Worm (Caenorhabditis elegans) whole organism, L2 larva: ENCODE results near the gene ttbk-7.

Experiments used
- F13H6.1 ChIP-seq: sonication (generic microtip); optimal IDR thresholded peaks from 2 replicates; lab custom pipeline; 2016; ENCODE audit warnings: missing genetic modification characterization, missing compliant biosample characterization
- R02D3.7 ChIP-seq: fragments of 150-350 bp; optimal IDR thresholded peaks from 2 replicates; lab custom pipeline; 2014; ENCODE audit warnings: missing biosample characterization, missing genetic modification characterization
- Y55F3AM.14 ChIP-seq: fragments of 200-800 bp; sonication (Bioruptor generic); optimal IDR thresholded peaks from 2 replicates; lab custom pipeline; 2018; ENCODE audit warnings: mild to moderate bottlenecking, missing genetic modification characterization, missing compliant biosample characterization
- alr-1 ChIP-seq: fragments of 150-350 bp; optimal IDR thresholded peaks from 2 replicates; lab custom pipeline; 2014; ENCODE audit warnings: missing biosample characterization, missing genetic modification characterization
- aly-2 ChIP-seq: fragments of 150-350 bp; optimal IDR thresholded peaks from 2 replicates; lab custom pipeline; 2014; ENCODE audit warnings: missing biosample characterization, missing genetic modification characterization
- ceh-16 ChIP-seq: fragments of 150-350 bp; optimal IDR thresholded peaks from 2 replicates; lab custom pipeline; 2014; ENCODE audit warnings: missing biosample characterization, missing genetic modification characterization
- ceh-82 ChIP-seq: fragments of 150-350 bp; optimal IDR thresholded peaks from 2 replicates; lab custom pipeline; 2014; ENCODE audit warnings: missing biosample characterization, missing genetic modification characterization
- crh-2 ChIP-seq: sonication (generic microtip); optimal IDR thresholded peaks from 2 replicates; lab custom pipeline; 2017; ENCODE audit warnings: missing biosample characterization, missing genetic modification characterization
- dmd-4 ChIP-seq: sonication (generic microtip); optimal IDR thresholded peaks from 2 replicates; lab custom pipeline; 2017; ENCODE audit warnings: missing biosample characterization, missing genetic modification characterization
- egl-27 ChIP-seq: sonication (generic microtip); optimal IDR thresholded peaks from 3 replicates; lab custom pipeline; 2017; ENCODE audit warnings: missing biosample characterization, missing genetic modification reagents, missing genetic modification characterization
- elt-1 ChIP-seq: fragments of 150-350 bp; optimal IDR thresholded peaks from 2 replicates; lab custom pipeline; 2014; ENCODE audit warnings: missing biosample characterization, missing genetic modification characterization
- gmeb-1 ChIP-seq: fragments of 150-350 bp; optimal IDR thresholded peaks from 2 replicates; lab custom pipeline; 2014; ENCODE audit warnings: missing biosample characterization, missing genetic modification characterization
- lin-11 ChIP-seq: fragments of 150-350 bp; sonication (generic microtip); optimal IDR thresholded peaks from 2 replicates; lab custom pipeline; 2014; ENCODE audit warnings: missing biosample characterization, missing genetic modification characterization, inconsistent platforms, mixed read lengths
- lin-39 ChIP-seq: fragments of 150-350 bp; optimal IDR thresholded peaks from 2 replicates; lab custom pipeline; 2014; ENCODE audit warnings: missing biosample characterization, missing genetic modification reagents, missing genetic modification characterization
- mbf-1 ChIP-seq: sonication (generic microtip); optimal IDR thresholded peaks from 2 replicates; lab custom pipeline; 2017; ENCODE audit warnings: missing biosample characterization, missing genetic modification characterization
- mdl-1 ChIP-seq, 2 experiments: fragments of 150-350 bp in 1 of 2; sonication (generic microtip) in 1 of 2; optimal IDR thresholded peaks; 2 replicates each; lab custom pipeline; 2017; ENCODE audit warnings: missing biosample characterization in 2 of 2, missing genetic modification characterization in 2 of 2
- nhr-10 ChIP-seq: sonication (generic microtip); optimal IDR thresholded peaks from 2 replicates; lab custom pipeline; 2017; ENCODE audit warnings: missing biosample characterization, missing genetic modification characterization
- nhr-11 ChIP-seq: fragments of 150-350 bp; optimal IDR thresholded peaks from 2 replicates; lab custom pipeline; 2014; ENCODE audit warnings: missing biosample characterization, missing genetic modification characterization
- nhr-12 ChIP-seq: fragments of 150-350 bp; optimal IDR thresholded peaks from 2 replicates; lab custom pipeline; 2014; ENCODE audit warnings: missing biosample characterization, missing genetic modification characterization
- nhr-129 ChIP-seq: fragments of 150-350 bp; optimal IDR thresholded peaks from 2 replicates; lab custom pipeline; 2014; ENCODE audit warnings: missing biosample characterization, missing genetic modification characterization
- nhr-21 ChIP-seq: fragments of 150-350 bp; optimal IDR thresholded peaks from 2 replicates; lab custom pipeline; 2014; ENCODE audit warnings: missing biosample characterization, missing genetic modification characterization
- nhr-23 ChIP-seq: fragments of 150-350 bp; optimal IDR thresholded peaks from 2 replicates; lab custom pipeline; 2014; ENCODE audit warnings: missing biosample characterization, missing genetic modification reagents, missing genetic modification characterization
- nhr-237 ChIP-seq: fragments of 150-350 bp; optimal IDR thresholded peaks from 2 replicates; lab custom pipeline; 2014; ENCODE audit warnings: missing biosample characterization, missing genetic modification characterization
- nhr-25 ChIP-seq: fragments of 150-350 bp; sonication (generic microtip); optimal IDR thresholded peaks from 3 replicates; lab custom pipeline; 2014; ENCODE audit warnings: missing biosample characterization, missing genetic modification characterization
- nhr-6 ChIP-seq: fragments of 150-350 bp; optimal IDR thresholded peaks from 2 replicates; lab custom pipeline; 2014; ENCODE audit warnings: missing biosample characterization, missing genetic modification characterization
- peb-1 ChIP-seq: fragments of 150-350 bp; optimal IDR thresholded peaks from 2 replicates; lab custom pipeline; 2014; ENCODE audit warnings: missing biosample characterization, missing genetic modification characterization
- sem-4 ChIP-seq: fragments of 150-350 bp; optimal IDR thresholded peaks from 2 replicates; lab custom pipeline; 2014; ENCODE audit warnings: missing biosample characterization, missing genetic modification reagents, missing genetic modification characterization
- skn-1 ChIP-seq: sonication (generic microtip); optimal IDR thresholded peaks from 2 replicates; lab custom pipeline; 2017; ENCODE audit warnings: missing biosample characterization, missing genetic modification characterization
- sma-3 ChIP-seq: sonication (generic microtip); optimal IDR thresholded peaks from 2 replicates; lab custom pipeline; 2016; ENCODE audit warnings: missing genetic modification reagents, missing genetic modification characterization, missing compliant biosample characterization
- unc-55 ChIP-seq: fragments of 150-350 bp; sonication (generic microtip); optimal IDR thresholded peaks from 3 replicates; lab custom pipeline; 2014; ENCODE audit warnings: missing biosample characterization, missing genetic modification reagents, missing genetic modification characterization
- unc-62 ChIP-seq: fragments of 150-350 bp; optimal IDR thresholded peaks from 2 replicates; lab custom pipeline; 2014; ENCODE audit warnings: missing biosample characterization, missing genetic modification reagents, missing genetic modification characterization
- ztf-1 ChIP-seq: fragments of 200-800 bp; sonication (Bioruptor generic); conservative IDR thresholded peaks from 2 replicates; pipeline ENCODE4 v1.3.6; 2022; ENCODE audit warnings: missing genetic modification characterization, missing compliant biosample characterization
- ztf-11 ChIP-seq: sonication (generic microtip); optimal IDR thresholded peaks from 2 replicates; lab custom pipeline; 2017; ENCODE audit warnings: missing biosample characterization, missing genetic modification characterization
- ztf-4 ChIP-seq: fragments of 150-350 bp; optimal IDR thresholded peaks from 2 replicates; lab custom pipeline; 2014; ENCODE audit warnings: missing biosample characterization, missing genetic modification characterization

ttbk-7 gene

DNA sequence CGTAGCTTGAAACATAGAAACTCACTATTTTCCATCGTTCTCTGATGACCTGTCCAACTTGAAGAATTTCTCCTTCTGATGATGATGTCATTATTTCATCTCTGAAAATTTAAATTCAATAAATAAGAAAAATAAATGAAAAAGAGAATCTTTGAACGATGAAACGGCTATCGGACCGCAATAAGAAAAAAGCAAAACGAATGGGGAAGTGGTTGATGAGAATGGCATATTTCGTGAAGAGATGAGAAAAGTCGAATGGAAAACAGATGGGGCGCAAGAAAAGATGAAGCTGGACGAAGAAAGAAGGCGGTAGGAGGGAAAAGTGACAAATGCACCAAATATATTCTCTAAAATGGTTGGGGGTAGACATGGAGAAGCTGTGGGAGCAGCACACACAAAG is at the start of gene ttbk-7:
TSS of gene ttbk-7 (minus strand) at position 101 of the 400 bp plus-strand sequence.
- TF ChIP-seq sma-3 (GFP tag; lab: Kevin White, UChicago) (no peak), mbf-1 (tag; lab: Kevin White, UChicago) (no peak), nhr-6 (no peak), ceh-82 (tag; lab: Kevin White, UChicago) (no peak), F13H6.1 (tag; lab: Kevin White, UChicago) (no peak), alr-1 (tag; lab: Kevin White, UChicago) (no peak)
- TF ChIP-seq, all 48 proteins: peak for 0

- TF ChIP-seq ztf-11 (tag; lab: Kevin White, UChicago) (no peak), ceh-82 (tag; lab: Kevin White, UChicago) (no peak), nhr-12 (tag; lab: Kevin White, UChicago) (no peak), Y55F3AM.14 (GFP tag; lab: Kevin White, UChicago) (no peak), nhr-21 (tag; lab: Kevin White, UChicago) (no peak), elt-1 (no peak), R02D3.7 (tag; lab: Kevin White, UChicago) (no peak), nhr-23 (tag; lab: Kevin White, UChicago) (no peak), skn-1 (tag; lab: Kevin White, UChicago) (no peak), peb-1 (tag; lab: Kevin White, UChicago) (no peak), mdl-1 (tag; optimal IDR thresholded peaks at IDR 0.05; lab: Kevin White, UChicago) (no peak), alr-1 (tag; lab: Kevin White, UChicago) (no peak), nhr-6 (no peak), gmeb-1 (no peak), nhr-11 (tag; lab: Kevin White, UChicago) (no peak), ceh-16 (no peak), ztf-1 (GFP tag; lab: Robert Waterston, UW) (no peak), dmd-4 (tag; lab: Kevin White, UChicago) (no peak)
Observed at ce11 chrV:12944775-12945174, 49.1 kb upstream of the ttbk-7 start, which contains the start of gene grl-2. TSS of gene grl-2 (plus strand) at chrV:12945075.

ce11 chrV:12944229-12944628 is 48.6 kb upstream of the ttbk-7 start, which contains the start of gene T16G1.3:
TSS of gene T16G1.3 (minus strand) at chrV:12944329.
- TF ChIP-seq mdl-1 (tag; optimal IDR thresholded peaks at IDR 0.05; lab: Kevin White, UChicago) (no peak), Y55F3AM.14 (GFP tag; lab: Kevin White, UChicago) (no peak), peb-1 (tag; lab: Kevin White, UChicago) (no peak), nhr-237 (tag; lab: Kevin White, UChicago) (no peak), F13H6.1 (tag; lab: Kevin White, UChicago) (no peak), aly-2 (tag; lab: Kevin White, UChicago) (no peak), nhr-10 (tag; lab: Kevin White, UChicago) (no peak), nhr-11 (tag; lab: Kevin White, UChicago) (no peak), sem-4 (tag; lab: Kevin White, UChicago) (no peak), nhr-25 (tag; lab: Kevin White, UChicago) (no peak), ceh-82 (tag; lab: Kevin White, UChicago) (no peak), alr-1 (tag; lab: Kevin White, UChicago) (no peak), lin-11 (tag; lab: Kevin White, UChicago) (no peak), ceh-16 (no peak), lin-39 (tag; lab: Kevin White, UChicago) (no peak), nhr-12 (tag; lab: Kevin White, UChicago) (no peak), nhr-129 (tag; lab: Kevin White, UChicago) (no peak), nhr-21 (tag; lab: Kevin White, UChicago) (no peak), dmd-4 (tag; lab: Kevin White, UChicago) (no peak), unc-62 (GFP tag; lab: Kevin White, UChicago) (no peak)

DNA sequence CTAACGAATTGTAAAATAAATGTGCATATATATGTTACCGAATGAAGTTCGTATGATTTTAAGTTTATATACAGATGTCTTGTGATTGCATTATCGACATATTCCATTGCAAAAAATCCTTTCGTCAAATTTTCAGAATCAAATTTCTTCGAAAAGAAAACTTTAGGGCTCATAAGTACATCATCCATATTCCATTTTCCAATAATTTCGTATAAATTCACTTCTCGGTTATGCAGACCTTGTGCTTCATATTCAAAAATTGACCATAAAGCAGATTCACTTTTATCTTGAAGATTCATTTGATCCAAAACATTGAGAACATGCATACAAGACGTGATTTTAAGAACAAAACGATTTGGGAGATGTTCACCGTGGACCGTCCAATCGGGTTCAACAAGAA is 47.7 kb upstream of the ttbk-7 start:
- TF ChIP-seq unc-55 (GFP tag; lab: Kevin White, UChicago), result no peak
- TF ChIP-seq mbf-1 (tag; lab: Kevin White, UChicago), result no peak
- no peak for TF ChIP-seq crh-2 (tag; lab: Kevin White, UChicago)
- no peak for TF ChIP-seq sma-3 (GFP tag; lab: Kevin White, UChicago)
- no peak for TF ChIP-seq egl-27
- no peak for TF ChIP-seq elt-1
- no peak for TF ChIP-seq lin-39 (tag; lab: Kevin White, UChicago)
- TF ChIP-seq nhr-237 (tag; lab: Kevin White, UChicago), result no peak
- no peak for TF ChIP-seq ceh-82 (tag; lab: Kevin White, UChicago)
- no peak for TF ChIP-seq peb-1 (tag; lab: Kevin White, UChicago)
- TF ChIP-seq gmeb-1, result no peak
- no peak for TF ChIP-seq nhr-11 (tag; lab: Kevin White, UChicago)
- TF ChIP-seq nhr-129 (tag; lab: Kevin White, UChicago), result no peak
- TF ChIP-seq ztf-4 (tag; lab: Kevin White, UChicago), result no peak
